Worm (Caenorhabditis elegans) whole organism, L4/young adult: ENCODE measurements around the gene tbc-16.

Experiments
- W03F9.2 ChIP-seq: fragments of 150-350 bp; optimal IDR thresholded peaks from 2 replicates; lab custom pipeline; 2014; ENCODE audit warnings: missing biosample characterization, missing genetic modification characterization
- him-1 ChIP-seq: sonication (generic microtip); optimal IDR thresholded peaks from 2 replicates; lab custom pipeline; 2016; ENCODE audit warnings: missing genotype, missing genetic modification reagents, missing genetic modification characterization, missing compliant biosample characterization

DNA sequence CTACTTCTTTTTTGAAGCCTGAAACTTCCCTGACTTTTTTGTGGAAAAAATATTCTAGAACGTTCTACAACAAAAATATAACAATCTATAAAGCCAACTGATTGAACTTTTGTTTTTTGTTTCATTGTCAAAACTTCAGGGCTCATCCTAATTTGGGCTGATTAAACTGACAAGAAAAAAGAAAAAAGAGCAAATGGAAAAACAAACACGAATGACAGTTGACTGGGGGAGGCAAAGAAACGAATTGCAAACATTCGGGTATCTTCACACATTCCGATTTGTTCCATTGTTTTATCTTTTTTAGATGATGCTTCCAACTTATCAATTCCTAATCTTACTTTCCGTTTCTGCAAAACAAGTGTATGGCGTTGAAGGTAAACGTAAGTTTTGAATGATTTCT lies 38.3 kb downstream of the tbc-16 start, which contains the start of gene C46F4.3:
- no peak for TF ChIP-seq W03F9.2
- TF ChIP-seq him-1 (tag; lab: Kevin White, UChicago): no peak
